Worm (Caenorhabditis elegans): ENCODE results near the gene cyk-7.

DNA sequence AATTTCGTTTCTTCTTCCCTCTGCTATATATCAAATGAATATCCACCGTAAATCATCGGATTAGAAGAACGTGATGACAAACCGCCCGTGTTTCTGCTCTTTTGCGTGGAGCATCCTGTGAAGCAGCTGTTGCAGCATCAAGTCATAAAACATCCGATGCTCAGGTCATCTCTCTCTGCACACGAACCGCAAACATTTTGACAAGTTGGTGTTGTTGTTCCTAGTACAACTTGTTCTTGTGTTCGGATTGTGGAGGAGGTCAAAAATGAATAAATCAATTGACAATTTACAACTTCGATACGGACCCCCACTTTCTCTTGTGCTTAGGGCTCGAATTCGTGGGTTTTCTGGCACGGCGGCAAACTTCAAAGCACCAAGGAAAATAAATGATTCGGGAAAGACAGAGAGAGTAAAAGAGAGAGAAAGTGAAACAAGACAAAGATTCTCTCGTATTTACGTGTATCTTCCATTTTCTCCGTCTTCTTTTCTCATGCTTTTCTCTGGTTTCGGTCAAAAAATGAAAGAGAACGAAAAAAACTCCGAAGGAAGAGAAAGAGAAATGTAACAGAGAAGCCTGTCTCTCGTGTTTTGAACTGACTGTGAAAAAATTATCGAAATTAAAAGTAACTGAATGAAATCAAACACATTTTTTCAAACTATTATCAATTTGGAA, 14.5 kb downstream of the cyk-7 start:
- TF ChIP-seq pqm-1 (tag; optimal IDR thresholded peaks at IDR 0.05) (no peak), sdz-12 (GFP tag; optimal IDR thresholded peaks at IDR 0.05) (no peak), unc-39 (tag; optimal IDR thresholded peaks at IDR 0.05) (no peak), nhr-28 (tag; optimal IDR thresholded peaks at IDR 0.05) (no peak), lin-39 (tag; optimal IDR thresholded peaks at IDR 0.05) (no peak), ctbp-1 (GFP tag; IDR thresholded peaks at IDR 0.05) (no peak), nhr-11 (tag; optimal IDR thresholded peaks at IDR 0.05) (no peak), ama-1 (optimal IDR thresholded peaks at IDR 0.05) (no peak), lim-7 (GFP tag; IDR thresholded peaks at IDR 0.05) (no peak), ZK546.5 (tag; optimal IDR thresholded peaks at IDR 0.05) (no peak), unc-130 (GFP tag; optimal IDR thresholded peaks at IDR 0.05) (no peak), skn-1 (tag; optimal IDR thresholded peaks at IDR 0.05) (no peak)

Measured in whole organism, L4 larva.